Fruit fly (Drosophila melanogaster) S2 (cell line): ENCODE measurements around the gene Mettl3.

ENCODE experiments used
- CG8478 ChIP-seq: fragments of >200 bp; optimal IDR thresholded peaks from 2 replicates; lab custom pipeline; 2018
- CTCF ChIP-seq, 2 experiments: fragments of >200 bp; optimal IDR thresholded peaks; 2 replicates each; lab custom pipeline; 2018

- no peak for TF ChIP-seq CTCF (optimal IDR thresholded peaks at IDR 0.05; lab: Kevin White, UChicago)
- TF ChIP-seq CG8478 (lab: Kevin White, UChicago): no peak
Observed at dm6 chr3R:23995460-23995859, 36.5 kb upstream of the Mettl3 start, which contains the start of gene CG33108.
